Worm (Caenorhabditis elegans) whole organism, young adult: Measurements from ENCODE around the gene H10E21.4.

Experiments used
- B0261.1 ChIP-seq: sonication (generic microtip); optimal IDR thresholded peaks from 2 replicates; lab custom pipeline; 2016; ENCODE audit warnings: mild to moderate bottlenecking, missing genetic modification characterization, moderate library complexity, missing compliant biosample characterization
- B0336.3 ChIP-seq: fragments of 200-800 bp; sonication (Bioruptor generic); IDR thresholded peaks from 2 replicates; pipeline ENCODE4 v1.3.6; 2022; ENCODE audit warnings: missing genetic modification characterization, missing compliant biosample characterization
- C17E4.6 ChIP-seq: fragments of 200-800 bp; sonication (Bioruptor generic); IDR thresholded peaks from 2 replicates; pipeline ENCODE4 v1.3.6; 2022; ENCODE audit warnings: missing genetic modification reagents, missing genetic modification characterization, missing compliant biosample characterization
- F10E7.11 ChIP-seq: sonication (generic microtip); optimal IDR thresholded peaks from 2 replicates; lab custom pipeline; 2017; ENCODE audit warnings: mild to moderate bottlenecking, missing genetic modification characterization, moderate library complexity, missing compliant biosample characterization
- F22D6.2 ChIP-seq: sonication (generic microtip); optimal IDR thresholded peaks from 2 replicates; lab custom pipeline; 2016; ENCODE audit warnings: mild to moderate bottlenecking, missing genetic modification characterization, missing compliant biosample characterization
- F23B12.7 ChIP-seq: sonication (generic microtip); optimal IDR thresholded peaks from 2 replicates; lab custom pipeline; 2017; ENCODE audit warnings: missing genetic modification characterization, mild to moderate bottlenecking, missing compliant biosample characterization, antibody characterized with exemption, moderate library complexity; ENCODE audit not compliant: insufficient read depth
- F33H1.4 ChIP-seq: fragments of 200-800 bp; sonication (Bioruptor generic); IDR thresholded peaks from 2 replicates; pipeline ENCODE4 v1.3.6; 2022; ENCODE audit warnings: missing genetic modification reagents, missing genetic modification characterization, missing compliant biosample characterization
- F39B2.1 ChIP-seq: fragments of 200-800 bp; sonication (Bioruptor generic); IDR thresholded peaks from 2 replicates; pipeline ENCODE4 v1.3.6; 2022; ENCODE audit warnings: missing genetic modification reagents, missing genetic modification characterization, missing compliant biosample characterization
- F49E8.2 ChIP-seq: sonication (generic microtip); optimal IDR thresholded peaks from 3 replicates; lab custom pipeline; 2017; ENCODE audit warnings: missing genetic modification characterization, mild to moderate bottlenecking, missing compliant biosample characterization, antibody characterized with exemption, moderate library complexity; ENCODE audit not compliant: insufficient read depth
- F52B5.7 ChIP-seq: sonication (generic microtip); optimal IDR thresholded peaks from 2 replicates; lab custom pipeline; 2016; ENCODE audit warnings: mild to moderate bottlenecking, missing genetic modification characterization, missing compliant biosample characterization
- F57A8.1 ChIP-seq: fragments of 200-800 bp; sonication (Bioruptor generic); optimal IDR thresholded peaks from 2 replicates; lab custom pipeline; 2018; ENCODE audit warnings: mild to moderate bottlenecking, missing genetic modification characterization, moderate library complexity, missing compliant biosample characterization
- K12H6.12 ChIP-seq: fragments of 200-800 bp; sonication (Bioruptor generic); optimal IDR thresholded peaks from 2 replicates; lab custom pipeline; 2018; ENCODE audit warnings: mild to moderate bottlenecking, missing genetic modification characterization, missing compliant biosample characterization
- T07F8.4 ChIP-seq: sonication (generic microtip); optimal IDR thresholded peaks from 2 replicates; lab custom pipeline; 2016; ENCODE audit warnings: mild to moderate bottlenecking, missing genetic modification characterization, moderate library complexity, missing compliant biosample characterization
- Y53F4B.3 ChIP-seq: fragments of 200-800 bp; sonication (Bioruptor generic); IDR thresholded peaks from 2 replicates; pipeline ENCODE4 v1.3.6; 2022; ENCODE audit warnings: missing genetic modification reagents, missing genetic modification characterization, missing compliant biosample characterization
- ama-1 ChIP-seq, 3 experiments: fragments of 150-350 bp in 1 of 3; sonication (generic microtip) in 2 of 3; optimal IDR thresholded peaks; 2 replicates each; lab custom pipeline; 2014 to 2018; ENCODE audit warnings: missing biosample characterization in 2 of 3, missing genetic modification characterization in 2 of 3, missing genetic modification reagents in 2 of 3
- aptf-3 ChIP-seq: fragments of 200-800 bp; sonication (Bioruptor generic); IDR thresholded peaks from 2 replicates; pipeline ENCODE4 v1.3.6; 2022; ENCODE audit warnings: missing genetic modification characterization, missing compliant biosample characterization
- attf-5 ChIP-seq: fragments of 200-800 bp; sonication (Bioruptor generic); optimal IDR thresholded peaks from 2 replicates; lab custom pipeline; 2018; ENCODE audit warnings: mild to moderate bottlenecking, missing genetic modification characterization, missing compliant biosample characterization
- bed-1 ChIP-seq: fragments of 200-800 bp; sonication (Bioruptor generic); IDR thresholded peaks from 2 replicates; pipeline ENCODE4 v1.3.6; 2022; ENCODE audit warnings: missing genetic modification reagents, missing genetic modification characterization, missing compliant biosample characterization
- ccch-3 ChIP-seq: fragments of 200-800 bp; sonication (Bioruptor generic); optimal IDR thresholded peaks from 2 replicates; lab custom pipeline; 2018; ENCODE audit warnings: mild to moderate bottlenecking, missing genetic modification characterization, missing compliant biosample characterization
- ceh-58 ChIP-seq: fragments of 200-800 bp; sonication (Bioruptor generic); IDR thresholded peaks from 2 replicates; pipeline ENCODE4 v1.3.6; 2022; ENCODE audit warnings: missing genetic modification characterization, missing compliant biosample characterization
- ceh-79 ChIP-seq: sonication (generic microtip); optimal IDR thresholded peaks from 2 replicates; lab custom pipeline; 2017; ENCODE audit warnings: mild to moderate bottlenecking, missing genetic modification characterization, missing compliant biosample characterization
- chd-7 ChIP-seq: sonication (generic microtip); optimal IDR thresholded peaks from 2 replicates; lab custom pipeline; 2016; ENCODE audit warnings: mild to moderate bottlenecking, missing genetic modification characterization, moderate library complexity, missing compliant biosample characterization
- dox-1 ChIP-seq: fragments of 200-800 bp; sonication (Bioruptor generic); IDR thresholded peaks from 2 replicates; pipeline ENCODE4 v1.3.6; 2022; ENCODE audit warnings: missing genetic modification reagents, missing genetic modification characterization, missing compliant biosample characterization
- dpff-1 ChIP-seq: sonication (generic microtip); optimal IDR thresholded peaks from 2 replicates; lab custom pipeline; 2017; ENCODE audit warnings: mild to moderate bottlenecking, missing genetic modification characterization, missing compliant biosample characterization
- dpl-1 ChIP-seq: fragments of 150-350 bp; optimal IDR thresholded peaks from 2 replicates; lab custom pipeline; 2014; ENCODE audit warnings: missing biosample characterization, missing genetic modification reagents, missing genetic modification characterization
- ekl-4 ChIP-seq: fragments of 200-800 bp; sonication (Bioruptor generic); IDR thresholded peaks from 2 replicates; pipeline ENCODE4 v1.3.6; 2022; ENCODE audit warnings: missing genetic modification reagents, missing genetic modification characterization, missing compliant biosample characterization
- ets-4 ChIP-seq: fragments of 200-800 bp; sonication (Bioruptor generic); optimal IDR thresholded peaks from 2 replicates; lab custom pipeline; 2018; ENCODE audit warnings: mild to moderate bottlenecking, missing genetic modification characterization, missing compliant biosample characterization
- fkh-3 ChIP-seq: sonication (generic microtip); optimal IDR thresholded peaks from 2 replicates; lab custom pipeline; 2016; ENCODE audit warnings: mild to moderate bottlenecking, missing genetic modification characterization, missing compliant biosample characterization
- hmg-20 ChIP-seq: fragments of 200-800 bp; sonication (Bioruptor generic); IDR thresholded peaks from 2 replicates; pipeline ENCODE4 v1.3.6; 2022; ENCODE audit warnings: missing genetic modification reagents, missing genetic modification characterization, missing compliant biosample characterization
- lin-40 ChIP-seq: sonication (generic microtip); optimal IDR thresholded peaks from 2 replicates; lab custom pipeline; 2016; ENCODE audit warnings: missing genetic modification characterization, mild to moderate bottlenecking, missing compliant biosample characterization, missing genotype, missing genetic modification reagents
- lin-54 ChIP-seq: fragments of 200-800 bp; sonication (Bioruptor generic); optimal IDR thresholded peaks from 2 replicates; lab custom pipeline; 2018; ENCODE audit warnings: mild to moderate bottlenecking, missing genetic modification characterization, missing compliant biosample characterization
- madf-10 ChIP-seq: sonication (generic microtip); optimal IDR thresholded peaks from 2 replicates; lab custom pipeline; 2016; ENCODE audit warnings: mild to moderate bottlenecking, missing genetic modification characterization, missing compliant biosample characterization
- madf-3 ChIP-seq: fragments of 200-800 bp; sonication (Bioruptor generic); IDR thresholded peaks from 2 replicates; pipeline ENCODE4 v1.3.6; 2022; ENCODE audit warnings: missing genetic modification reagents, missing genetic modification characterization, missing compliant biosample characterization
- madf-8 ChIP-seq: fragments of 200-800 bp; sonication (Bioruptor generic); conservative IDR thresholded peaks from 2 replicates; pipeline ENCODE4 v1.3.6; 2022; ENCODE audit warnings: missing genetic modification reagents, missing genetic modification characterization, missing compliant biosample characterization
- mcd-1 ChIP-seq: fragments of 200-800 bp; sonication (Bioruptor generic); IDR thresholded peaks from 2 replicates; pipeline ENCODE4 v1.3.6; 2022; ENCODE audit warnings: missing genetic modification reagents, missing genetic modification characterization, missing compliant biosample characterization
- nfya-2 ChIP-seq: fragments of 200-800 bp; sonication (Bioruptor generic); IDR thresholded peaks from 2 replicates; pipeline ENCODE4 v1.3.6; 2022; ENCODE audit warnings: missing genetic modification reagents, missing genetic modification characterization, missing compliant biosample characterization
- nfyb-1 ChIP-seq: fragments of 200-800 bp; sonication (Bioruptor generic); IDR thresholded peaks from 2 replicates; pipeline ENCODE4 v1.3.6; 2022; ENCODE audit warnings: missing genetic modification reagents, missing genetic modification characterization, missing compliant biosample characterization
- nhr-120 ChIP-seq: fragments of 200-800 bp; sonication (Bioruptor generic); IDR thresholded peaks from 2 replicates; pipeline ENCODE4 v1.3.6; 2022; ENCODE audit warnings: missing genetic modification characterization, missing compliant biosample characterization
- nhr-27 ChIP-seq: fragments of 200-800 bp; sonication (Bioruptor generic); optimal IDR thresholded peaks from 2 replicates; lab custom pipeline; 2018; ENCODE audit warnings: mild to moderate bottlenecking, missing genetic modification characterization, moderate library complexity, missing compliant biosample characterization
- pbrm-1 ChIP-seq: fragments of 200-800 bp; sonication (Bioruptor generic); IDR thresholded peaks from 2 replicates; pipeline ENCODE4 v1.3.6; 2022; ENCODE audit warnings: missing genetic modification reagents, missing genetic modification characterization, missing compliant biosample characterization
- pha-4 ChIP-seq: fragments of 150-350 bp; sonication (generic microtip); optimal IDR thresholded peaks from 2 replicates; lab custom pipeline; 2014; ENCODE audit warnings: missing biosample characterization, missing genetic modification reagents, missing genetic modification characterization
- rcor-1 ChIP-seq: fragments of 200-800 bp; sonication (Bioruptor generic); IDR thresholded peaks from 2 replicates; pipeline ENCODE4 v1.3.6; 2022; ENCODE audit warnings: missing genetic modification reagents, missing genetic modification characterization, missing compliant biosample characterization
- repo-1 ChIP-seq: sonication (generic microtip); optimal IDR thresholded peaks from 2 replicates; lab custom pipeline; 2017; ENCODE audit warnings: mild to moderate bottlenecking, missing genetic modification characterization, missing compliant biosample characterization
- snpc-3.4 ChIP-seq: sonication (generic microtip); optimal IDR thresholded peaks from 2 replicates; lab custom pipeline; 2017; ENCODE audit warnings: missing genetic modification characterization, mild to moderate bottlenecking, missing compliant biosample characterization, antibody characterized with exemption, moderate library complexity, missing genotype, missing genetic modification reagents
- somi-1 ChIP-seq: fragments of 200-800 bp; sonication (Bioruptor generic); optimal IDR thresholded peaks from 2 replicates; lab custom pipeline; 2018; ENCODE audit warnings: mild to moderate bottlenecking, missing genetic modification characterization, missing compliant biosample characterization
- tbx-9 ChIP-seq: sonication (generic microtip); optimal IDR thresholded peaks from 2 replicates; lab custom pipeline; 2016; ENCODE audit warnings: borderline replicate concordance, missing genetic modification characterization, inconsistent platforms, missing compliant biosample characterization
- unc-62 ChIP-seq: fragments of 150-350 bp; optimal IDR thresholded peaks from 2 replicates; lab custom pipeline; 2014; ENCODE audit warnings: missing biosample characterization, missing genetic modification reagents, missing genetic modification characterization
- xnd-1 ChIP-seq: sonication (generic microtip); optimal IDR thresholded peaks from 2 replicates; lab custom pipeline; 2016; ENCODE audit warnings: missing genotype, missing genetic modification reagents, missing genetic modification characterization, missing compliant biosample characterization
- ztf-26 ChIP-seq: sonication (generic microtip); optimal IDR thresholded peaks from 2 replicates; lab custom pipeline; 2017; ENCODE audit warnings: missing genetic modification characterization, missing compliant biosample characterization
- ztf-6 ChIP-seq: fragments of 200-800 bp; sonication (Bioruptor generic); IDR thresholded peaks from 2 replicates; pipeline ENCODE4 v1.3.6; 2022; ENCODE audit warnings: missing genetic modification reagents, missing genetic modification characterization, missing compliant biosample characterization

Gene H10E21.4

ce11 chrIII:25582-25996 is 6.1 kb upstream of the H10E21.4 start (continued):
- no peak for TF ChIP-seq T07F8.4
- no peak for TF ChIP-seq ztf-26 (tag; lab: Kevin White, UChicago)
- TF ChIP-seq F57A8.1: no peak
- peak; percentile 67 for TF ChIP-seq mcd-1
- peak; percentile 50 for TF ChIP-seq lin-40
- no peak for TF ChIP-seq madf-3
- TF ChIP-seq ekl-4 (GFP tag; lab: Robert Waterston, UW): no peak
- no peak for TF ChIP-seq aptf-3 (GFP tag; lab: Robert Waterston, UW)
- peak; percentile 16 for TF ChIP-seq lin-54 (GFP tag; lab: Kevin White, UChicago)
- no peak for TF ChIP-seq F22D6.2 (tag; lab: Kevin White, UChicago)
- TF ChIP-seq F52B5.7: no peak
- TF ChIP-seq C17E4.6 (GFP tag; lab: Robert Waterston, UW): no peak
- no peak for TF ChIP-seq F23B12.7 (tag; lab: Kevin White, UChicago)
- TF ChIP-seq tbx-9 (tag; lab: Kevin White, UChicago): no peak
- TF ChIP-seq nfya-2: no peak
- no peak for TF ChIP-seq nhr-27 (tag; lab: Kevin White, UChicago)
- TF ChIP-seq Y53F4B.3: no peak
- TF ChIP-seq pbrm-1 (GFP tag; lab: Robert Waterston, UW): 0 out of 2 replicates have a peak, but pooled peaks have one; percentile 24
- TF ChIP-seq dpl-1 (GFP tag; lab: Kevin White, UChicago): no peak
- TF ChIP-seq dpff-1: no peak
- no peak for TF ChIP-seq hmg-20
- no peak for TF ChIP-seq F39B2.1 (GFP tag; lab: Robert Waterston, UW)
- no peak for TF ChIP-seq ceh-58 (GFP tag; lab: Robert Waterston, UW)
- no peak for TF ChIP-seq ets-4 (GFP tag; lab: Kevin White, UChicago)
- TF ChIP-seq B0336.3 (GFP tag; lab: Robert Waterston, UW): no peak
- TF ChIP-seq madf-8 (GFP tag; lab: Robert Waterston, UW): no peak
- TF ChIP-seq repo-1 (tag; lab: Kevin White, UChicago): no peak
- no peak for TF ChIP-seq rcor-1 (GFP tag; lab: Robert Waterston, UW)
- no peak for TF ChIP-seq ama-1 (optimal IDR thresholded peaks at IDR 0.05; lab: Kevin White, UChicago)
- TF ChIP-seq ama-1 (GFP tag; optimal IDR thresholded peaks at IDR 0.05; lab: Kevin White, UChicago): no peak
- peak; percentile 67 for TF ChIP-seq chd-7 (tag; lab: Kevin White, UChicago)
- TF ChIP-seq nfyb-1 (GFP tag; lab: Robert Waterston, UW): peak; percentile 61; the same call in 1 of the 2 replicates
- no peak for TF ChIP-seq somi-1 (GFP tag; lab: Kevin White, UChicago)
- no peak for TF ChIP-seq pha-4 (tag; lab: Kevin White, UChicago)
- no peak for TF ChIP-seq ccch-3 (GFP tag; lab: Kevin White, UChicago)
- no peak for TF ChIP-seq snpc-3.4 (tag; lab: Kevin White, UChicago)
- no peak for TF ChIP-seq F33H1.4 (GFP tag; lab: Robert Waterston, UW)
- TF ChIP-seq dox-1 (GFP tag; lab: Robert Waterston, UW): no peak
- TF ChIP-seq nhr-120 (GFP tag; lab: Robert Waterston, UW): no peak
- TF ChIP-seq unc-62 (GFP tag; lab: Kevin White, UChicago): no peak
- TF ChIP-seq ceh-79: no peak
- no peak for TF ChIP-seq bed-1 (GFP tag; lab: Robert Waterston, UW)
- no peak for TF ChIP-seq fkh-3 (tag; lab: Kevin White, UChicago)
- no peak for TF ChIP-seq B0261.1 (tag; lab: Kevin White, UChicago)
- no peak for TF ChIP-seq F49E8.2 (tag; lab: Kevin White, UChicago)
- TF ChIP-seq K12H6.12: peak; percentile 42
- TF ChIP-seq F10E7.11 (tag; lab: Kevin White, UChicago): no peak
- peak; percentile 39 for TF ChIP-seq madf-10 (tag; lab: Kevin White, UChicago)
- TF ChIP-seq attf-5 (GFP tag; lab: Kevin White, UChicago): peak; percentile 22
- no peak for TF ChIP-seq ztf-6 (GFP tag; lab: Robert Waterston, UW)
- TF ChIP-seq xnd-1 (tag; lab: Kevin White, UChicago): no peak
